Worm (Caenorhabditis elegans): ENCODE data around the gene nhr-105.

DNA sequence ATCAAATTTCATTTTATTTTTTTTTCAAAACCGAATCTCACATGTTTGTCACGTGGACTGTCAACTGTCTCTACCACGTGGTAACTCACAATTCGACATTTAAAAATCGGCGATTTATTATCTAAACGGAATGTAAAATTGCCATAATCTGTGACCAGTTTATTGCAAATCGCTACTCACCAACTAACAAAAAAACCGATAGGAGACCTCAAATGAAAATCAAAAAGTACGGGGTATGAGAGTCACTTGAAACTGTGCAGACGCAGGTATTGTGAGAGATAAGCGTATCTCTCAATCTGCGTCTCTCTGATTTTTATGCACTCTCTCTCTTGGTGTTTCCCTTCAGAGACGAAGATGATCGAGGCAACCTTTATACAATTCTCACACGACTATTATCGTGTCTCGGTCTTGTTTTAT is 2.2 kb upstream of the nhr-105 start:
- TF ChIP-seq unc-86 (tag; optimal IDR thresholded peaks at IDR 0.05) (no peak), unc-55 (GFP tag; optimal IDR thresholded peaks at IDR 0.05) (peak; percentile 13), ama-1 (optimal IDR thresholded peaks at IDR 0.05) (no peak), ceh-14 (tag; optimal IDR thresholded peaks at IDR 0.05) (no peak), pag-3 (tag; optimal IDR thresholded peaks at IDR 0.05; ENCODE audit: borderline replicate concordance) (no peak), fkh-6 (tag; optimal IDR thresholded peaks at IDR 0.05) (no peak), ref-2 (tag; optimal IDR thresholded peaks at IDR 0.05) (no peak), hlh-8 (tag; optimal IDR thresholded peaks at IDR 0.05) (no peak)
